Worm (Caenorhabditis elegans) whole organism, early embryonic: Measurements from ENCODE around the gene K09E9.1.

Source experiments
- B0310.2 ChIP-seq: sonication (generic microtip); optimal IDR thresholded peaks from 2 replicates; lab custom pipeline; 2016; ENCODE audit warnings: mild to moderate bottlenecking, missing genetic modification characterization, missing compliant biosample characterization
- F13C5.2 ChIP-seq: sonication (generic microtip); optimal IDR thresholded peaks from 2 replicates; lab custom pipeline; 2017; ENCODE audit warnings: mild to moderate bottlenecking, missing genetic modification characterization, inconsistent platforms, missing compliant biosample characterization
- aly-1 ChIP-seq: sonication (generic microtip); optimal IDR thresholded peaks from 2 replicates; lab custom pipeline; 2016; ENCODE audit warnings: missing genetic modification characterization, missing compliant biosample characterization
- ama-1 ChIP-seq: fragments of 150-350 bp; optimal IDR thresholded peaks from 2 replicates; lab custom pipeline; 2014
- ceh-13 ChIP-seq: fragments of 200-800 bp; sonication (Bioruptor generic); optimal IDR thresholded peaks from 2 replicates; lab custom pipeline; 2018; ENCODE audit warnings: mild to moderate bottlenecking, missing genetic modification characterization, missing compliant biosample characterization
- ceh-36 ChIP-seq: sonication (generic microtip); optimal IDR thresholded peaks from 2 replicates; lab custom pipeline; 2016; ENCODE audit warnings: missing genetic modification characterization, inconsistent platforms, missing compliant biosample characterization
- ets-7 ChIP-seq: sonication (generic microtip); optimal IDR thresholded peaks from 2 replicates; lab custom pipeline; 2016; ENCODE audit warnings: missing genotype, missing genetic modification characterization, missing compliant biosample characterization
- flt-1 ChIP-seq: fragments of 200-800 bp; sonication (Bioruptor generic); IDR thresholded peaks from 2 replicates; pipeline ENCODE4 v1.3.6; 2022; ENCODE audit warnings: missing genetic modification characterization, missing compliant biosample characterization
- hmbx-1 ChIP-seq: sonication (generic microtip); optimal IDR thresholded peaks from 2 replicates; lab custom pipeline; 2016; ENCODE audit warnings: mild to moderate bottlenecking, missing genetic modification characterization, missing compliant biosample characterization
- hmg-4 ChIP-seq: fragments of 200-800 bp; sonication (Bioruptor generic); optimal IDR thresholded peaks from 2 replicates; lab custom pipeline; 2018; ENCODE audit warnings: mild to moderate bottlenecking, missing genetic modification characterization, missing compliant biosample characterization
- hnd-1 ChIP-seq: sonication (generic microtip); optimal IDR thresholded peaks from 2 replicates; lab custom pipeline; 2016; ENCODE audit warnings: missing genetic modification characterization, missing compliant biosample characterization
- pes-1 ChIP-seq: fragments of 200-800 bp; sonication (Bioruptor generic); IDR thresholded peaks from 2 replicates; pipeline ENCODE4 v1.3.6; 2022; ENCODE audit warnings: missing genetic modification reagents, missing genetic modification characterization, missing compliant biosample characterization
- scrt-1 ChIP-seq: fragments of 200-800 bp; sonication (Bioruptor generic); IDR thresholded peaks from 2 replicates; pipeline ENCODE4 v1.3.6; 2022; ENCODE audit warnings: missing genetic modification characterization, missing compliant biosample characterization
- sea-1 ChIP-seq: fragments of 200-800 bp; sonication (Bioruptor generic); conservative IDR thresholded peaks from 2 replicates; pipeline ENCODE4 v1.3.6; 2022; ENCODE audit warnings: missing genetic modification characterization, missing compliant biosample characterization
- tbx-11 ChIP-seq: fragments of 200-800 bp; sonication (Bioruptor generic); IDR thresholded peaks from 2 replicates; pipeline ENCODE4 v1.3.6; 2022; ENCODE audit warnings: missing genetic modification characterization, missing compliant biosample characterization
- tbx-37 ChIP-seq: fragments of 200-800 bp; sonication (Bioruptor generic); conservative IDR thresholded peaks from 2 replicates; pipeline ENCODE4 v1.3.6; 2022; ENCODE audit warnings: missing genetic modification reagents, missing genetic modification characterization, missing compliant biosample characterization
- tra-4 ChIP-seq: sonication (generic microtip); optimal IDR thresholded peaks from 2 replicates; lab custom pipeline; 2017; ENCODE audit warnings: missing genetic modification characterization, missing compliant biosample characterization

K09E9.1 gene

DNA sequence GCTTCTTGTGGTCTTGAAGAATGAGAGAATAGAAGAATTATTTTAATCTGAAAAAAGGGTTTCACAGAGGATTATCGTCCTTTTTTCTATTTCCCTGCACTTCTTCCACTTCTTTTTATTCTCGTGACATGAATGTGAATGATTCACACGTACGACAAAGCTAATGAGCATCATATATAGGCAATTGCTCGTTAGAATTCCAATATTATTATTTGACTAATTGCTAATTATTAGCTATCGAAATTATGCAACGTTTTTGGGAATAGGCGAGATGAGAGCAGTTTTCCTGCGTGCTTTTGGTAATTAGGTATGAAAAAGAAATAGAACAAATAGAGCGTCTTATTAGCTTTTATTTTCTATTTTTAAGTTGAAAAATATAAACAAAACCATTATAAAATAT is 37.5 kb downstream of the K09E9.1 start:
- TF ChIP-seq tra-4 (tag; lab: Kevin White, UChicago) = no peak
- TF ChIP-seq hmbx-1 (tag; lab: Kevin White, UChicago) = no peak
- no peak for TF ChIP-seq aly-1 (tag; lab: Kevin White, UChicago)
- TF ChIP-seq pes-1 (GFP tag; lab: Robert Waterston, UW) = no peak
- TF ChIP-seq hmg-4 (GFP tag; lab: Kevin White, UChicago) = no peak

DNA sequence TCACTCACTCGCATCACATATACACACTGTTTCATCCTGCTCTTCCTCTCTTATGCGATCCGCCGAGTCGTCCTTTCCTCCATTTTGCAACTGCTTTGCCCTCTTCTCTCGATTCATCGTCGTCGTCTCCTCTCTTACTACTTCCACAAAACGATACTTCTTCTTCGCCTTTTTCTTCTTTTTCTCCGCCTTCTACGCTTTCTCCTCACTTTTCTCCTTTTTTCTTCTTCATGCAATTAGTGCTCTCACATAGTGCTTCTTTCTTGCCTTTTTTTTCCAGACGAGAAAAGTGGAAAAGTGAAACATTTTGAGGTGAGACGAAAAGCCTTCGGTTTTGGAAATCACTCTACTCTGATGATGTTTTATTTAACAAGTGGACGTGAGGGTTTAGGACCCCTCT is 39.3 kb downstream of the K09E9.1 start:
- no peak for TF ChIP-seq hmg-4 (GFP tag; lab: Kevin White, UChicago)
- TF ChIP-seq scrt-1 (GFP tag; lab: Robert Waterston, UW) = no peak
- no peak for TF ChIP-seq sea-1 (GFP tag; lab: Robert Waterston, UW)
- no peak for TF ChIP-seq pes-1 (GFP tag; lab: Robert Waterston, UW)
- TF ChIP-seq ama-1 (lab: Kevin White, UChicago) = no peak
- no peak for TF ChIP-seq tbx-11 (GFP tag; lab: Robert Waterston, UW)
- TF ChIP-seq tbx-37 (GFP tag; lab: Robert Waterston, UW) = no peak
- TF ChIP-seq ceh-36 (tag; lab: Kevin White, UChicago) = no peak
- no peak for TF ChIP-seq ets-7
- TF ChIP-seq hnd-1 (tag; lab: Kevin White, UChicago) = no peak
- TF ChIP-seq B0310.2 = no peak
- TF ChIP-seq F13C5.2 (tag; lab: Kevin White, UChicago) = no peak
- no peak for TF ChIP-seq flt-1 (GFP tag; lab: Robert Waterston, UW)
- TF ChIP-seq hmbx-1 (tag; lab: Kevin White, UChicago) = no peak
- TF ChIP-seq aly-1 (tag; lab: Kevin White, UChicago) = no peak

DNA sequence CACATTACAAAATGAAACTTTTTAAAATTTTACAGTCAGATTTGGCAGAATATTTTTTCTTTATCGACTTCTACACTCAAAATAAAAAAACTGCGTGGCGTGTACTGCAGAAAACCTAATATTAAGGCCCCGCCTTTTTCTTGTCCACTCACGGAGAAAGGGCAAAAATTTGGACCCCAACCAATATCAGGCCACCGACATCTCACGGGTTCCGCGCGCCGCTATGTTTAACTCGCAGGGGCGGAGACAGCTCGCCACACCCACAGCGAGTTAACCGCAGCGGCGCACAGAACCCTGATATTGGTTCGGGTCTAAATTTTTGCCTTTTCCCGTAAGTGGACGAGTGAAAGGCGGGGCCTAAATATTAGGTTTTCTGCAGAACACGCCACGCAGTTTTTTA is 43.4 kb downstream of the K09E9.1 start:
- TF ChIP-seq tra-4 (tag; lab: Kevin White, UChicago) = no peak
- no peak for TF ChIP-seq tbx-37 (GFP tag; lab: Robert Waterston, UW)
- no peak for TF ChIP-seq hmg-4 (GFP tag; lab: Kevin White, UChicago)
- no peak for TF ChIP-seq tbx-11 (GFP tag; lab: Robert Waterston, UW)
- no peak for TF ChIP-seq hmbx-1 (tag; lab: Kevin White, UChicago)
- no peak for TF ChIP-seq sea-1 (GFP tag; lab: Robert Waterston, UW)
- no peak for TF ChIP-seq aly-1 (tag; lab: Kevin White, UChicago)
- TF ChIP-seq hnd-1 (tag; lab: Kevin White, UChicago) = no peak
- no peak for TF ChIP-seq B0310.2
- no peak for TF ChIP-seq F13C5.2 (tag; lab: Kevin White, UChicago)
- no peak for TF ChIP-seq pes-1 (GFP tag; lab: Robert Waterston, UW)
- no peak for TF ChIP-seq flt-1 (GFP tag; lab: Robert Waterston, UW)

DNA sequence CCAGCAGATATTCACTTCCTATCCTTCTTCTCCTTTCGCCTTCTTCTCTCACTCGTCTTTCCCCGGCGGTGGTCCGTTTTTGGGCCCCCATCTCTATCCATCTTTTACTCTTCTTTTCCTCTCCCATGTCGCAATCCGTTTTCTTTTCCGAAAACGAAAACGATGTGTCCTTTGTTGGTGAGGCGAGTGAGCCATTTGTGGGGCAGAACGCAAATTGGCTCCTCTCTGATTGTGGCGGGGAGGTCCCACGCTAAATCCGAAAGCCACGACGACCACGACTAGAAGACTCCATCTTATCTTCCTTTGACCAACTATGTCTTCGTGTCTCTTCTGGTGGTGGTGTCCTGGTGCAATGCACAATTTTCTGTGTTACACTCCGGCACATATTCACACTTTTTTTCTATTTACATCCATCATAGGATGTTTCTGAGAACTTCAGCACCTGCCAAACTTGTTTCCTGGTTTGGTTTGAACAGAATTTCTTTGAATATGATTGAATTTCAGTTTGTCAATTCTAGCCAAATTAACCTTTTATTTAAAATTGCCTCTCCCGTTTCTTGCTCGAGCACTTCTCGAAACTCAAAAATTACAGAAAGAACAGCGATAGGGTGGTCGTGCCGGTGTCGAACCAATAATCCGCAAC is 46.0 kb downstream of the K09E9.1 start, which contains the start of gene pcdr-1:
TSS of gene pcdr-1 (plus strand) at position 593 of the 643 bp plus-strand sequence.
- TF ChIP-seq ceh-13 (GFP tag; lab: Kevin White, UChicago) (no peak), aly-1 (tag; lab: Kevin White, UChicago) (no peak), sea-1 (GFP tag; lab: Robert Waterston, UW) (no peak), tbx-11 (GFP tag; lab: Robert Waterston, UW) (no peak), hnd-1 (tag; lab: Kevin White, UChicago) (no peak), hmg-4 (GFP tag; lab: Kevin White, UChicago) (no peak), B0310.2 (no peak), ceh-36 (tag; lab: Kevin White, UChicago) (no peak), flt-1 (GFP tag; lab: Robert Waterston, UW) (no peak), ama-1 (lab: Kevin White, UChicago) (no peak), tbx-37 (GFP tag; lab: Robert Waterston, UW) (no peak), tra-4 (tag; lab: Kevin White, UChicago) (no peak), hmbx-1 (tag; lab: Kevin White, UChicago) (no peak), ets-7 (no peak), pes-1 (GFP tag; lab: Robert Waterston, UW) (no peak), F13C5.2 (tag; lab: Kevin White, UChicago) (no peak), scrt-1 (GFP tag; lab: Robert Waterston, UW) (no peak)

DNA sequence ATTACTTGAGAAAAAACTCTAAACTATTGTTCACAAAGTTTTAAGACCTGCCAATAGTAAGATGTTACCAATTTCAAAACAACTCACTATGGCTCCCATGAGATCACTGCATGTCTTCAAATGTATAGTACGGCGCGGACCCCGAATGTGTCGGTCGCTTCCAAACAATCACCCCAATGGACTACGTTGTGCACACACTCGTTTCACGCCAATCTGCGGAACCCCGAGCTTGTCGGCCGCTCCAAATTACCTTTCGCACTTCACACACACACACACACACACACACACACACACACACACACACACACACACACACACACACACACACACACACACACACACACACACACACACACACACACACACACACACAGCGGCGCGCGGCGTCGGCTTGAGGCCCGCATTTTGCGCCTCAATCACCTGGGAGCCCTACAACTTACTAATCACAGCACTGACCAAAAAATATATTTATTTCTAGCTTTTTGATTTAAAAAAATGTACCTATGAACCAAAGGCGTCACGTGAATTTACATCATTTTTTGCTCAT is 47.8 kb downstream of the K09E9.1 start:
- TF ChIP-seq tbx-37 (GFP tag; lab: Robert Waterston, UW) = no peak

DNA sequence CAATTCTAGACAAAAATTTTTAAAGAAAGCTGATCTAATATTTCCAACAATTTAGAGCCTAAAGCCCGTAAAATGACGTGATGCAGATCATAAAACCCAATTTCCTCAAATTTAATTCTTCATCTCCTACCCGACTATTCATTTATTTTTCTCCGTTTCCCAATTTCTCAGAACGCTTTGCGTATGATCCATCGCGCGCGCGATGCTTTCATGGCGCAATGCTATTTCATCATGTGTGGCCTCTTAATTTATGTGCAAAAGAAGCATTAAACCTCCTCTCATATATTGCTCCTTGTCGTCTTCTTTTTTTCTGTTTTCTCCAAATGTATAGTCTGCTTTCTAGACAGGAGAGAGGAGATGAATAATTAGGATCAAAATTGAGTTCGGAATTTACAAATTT is 48.4 kb downstream of the K09E9.1 start:
- no peak for TF ChIP-seq hmbx-1 (tag; lab: Kevin White, UChicago)
- no peak for TF ChIP-seq sea-1 (GFP tag; lab: Robert Waterston, UW)
- no peak for TF ChIP-seq tra-4 (tag; lab: Kevin White, UChicago)
- TF ChIP-seq pes-1 (GFP tag; lab: Robert Waterston, UW) = no peak
- TF ChIP-seq F13C5.2 (tag; lab: Kevin White, UChicago) = no peak
- TF ChIP-seq aly-1 (tag; lab: Kevin White, UChicago) = no peak
- no peak for TF ChIP-seq hnd-1 (tag; lab: Kevin White, UChicago)
- no peak for TF ChIP-seq scrt-1 (GFP tag; lab: Robert Waterston, UW)
- TF ChIP-seq B0310.2 = no peak
- TF ChIP-seq ceh-13 (GFP tag; lab: Kevin White, UChicago) = no peak

DNA sequence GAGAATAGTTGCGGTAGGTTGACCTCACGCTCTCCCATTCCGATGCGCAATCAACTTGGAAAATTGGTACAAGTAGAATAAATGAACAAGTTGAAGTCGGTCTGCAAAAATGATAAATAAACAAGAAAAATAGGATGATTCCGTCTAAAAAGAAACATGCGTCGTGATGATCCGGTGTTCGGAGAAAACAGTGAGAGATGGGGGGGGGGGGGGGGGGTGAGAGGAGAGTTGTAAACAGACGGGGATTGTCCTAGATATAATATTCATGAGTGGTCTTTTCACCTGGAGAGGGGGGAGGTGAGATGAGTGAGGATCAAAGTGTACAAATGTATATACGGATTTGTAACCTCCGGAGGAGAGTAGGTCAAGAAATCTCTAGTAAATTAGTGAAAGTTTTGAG is 55.3 kb downstream of the K09E9.1 start, which contains the start of gene F59D12.2:
TSS of gene F59D12.2 (minus strand) at position 101 of the 400 bp plus-strand sequence.
- TF ChIP-seq tbx-11 (GFP tag; lab: Robert Waterston, UW) = no peak
- TF ChIP-seq ceh-36 (tag; lab: Kevin White, UChicago) = no peak
- no peak for TF ChIP-seq aly-1 (tag; lab: Kevin White, UChicago)
- TF ChIP-seq F13C5.2 (tag; lab: Kevin White, UChicago) = no peak
- no peak for TF ChIP-seq hmg-4 (GFP tag; lab: Kevin White, UChicago)
- no peak for TF ChIP-seq tbx-37 (GFP tag; lab: Robert Waterston, UW)
- no peak for TF ChIP-seq flt-1 (GFP tag; lab: Robert Waterston, UW)
- no peak for TF ChIP-seq sea-1 (GFP tag; lab: Robert Waterston, UW)
- TF ChIP-seq scrt-1 (GFP tag; lab: Robert Waterston, UW) = no peak
- TF ChIP-seq B0310.2 = no peak
- no peak for TF ChIP-seq ets-7
- no peak for TF ChIP-seq hnd-1 (tag; lab: Kevin White, UChicago)
- no peak for TF ChIP-seq ama-1 (lab: Kevin White, UChicago)
- TF ChIP-seq pes-1 (GFP tag; lab: Robert Waterston, UW) = no peak
- TF ChIP-seq hmbx-1 (tag; lab: Kevin White, UChicago) = no peak
- no peak for TF ChIP-seq tra-4 (tag; lab: Kevin White, UChicago)
- no peak for TF ChIP-seq ceh-13 (GFP tag; lab: Kevin White, UChicago)
